Fruit fly (Drosophila melanogaster): Measurements from ENCODE around the gene ND-13B.
A peak's percentile ranks its signal among the peaks of the same experiment; 100 is the strongest.

Gene ND-13B

dm6 chr3L:10659993-10660743, 33.7 kb downstream of the ND-13B start (continued):
- no peak for TF ChIP-seq HLH54F (GFP tag; optimal IDR thresholded peaks at IDR 0.05)
- no peak for TF ChIP-seq CG43689 (GFP tag; IDR thresholded peaks at IDR 0.05)
- TF ChIP-seq PHDP (tag; optimal IDR thresholded peaks at IDR 0.05): peak; percentile 1
- no peak for TF ChIP-seq dm (GFP tag; optimal IDR thresholded peaks at IDR 0.05)
- TF ChIP-seq Stat92E (GFP tag; optimal IDR thresholded peaks at IDR 0.05): peak in 1 of 3 experiments; percentile 77
- no peak for TF ChIP-seq CG4707 (GFP tag; optimal IDR thresholded peaks at IDR 0.05)
- TF ChIP-seq CG32767 (GFP tag; IDR thresholded peaks at IDR 0.05): no peak
- no peak for TF ChIP-seq CG11695 (GFP tag; IDR thresholded peaks at IDR 0.05)
- no peak for TF ChIP-seq CrebB (tag; optimal IDR thresholded peaks at IDR 0.05)
- no peak for TF ChIP-seq CG4424 (GFP tag; optimal IDR thresholded peaks at IDR 0.05)
- TF ChIP-seq CG7271 (tag; optimal IDR thresholded peaks at IDR 0.05): no peak
- peak; percentile 61 for TF ChIP-seq CG2712 (tag; optimal IDR thresholded peaks at IDR 0.05)
- no peak for TF ChIP-seq D (optimal IDR thresholded peaks at IDR 0.05)
- no peak for TF ChIP-seq D (GFP tag; optimal IDR thresholded peaks at IDR 0.05)
- peak; percentile 11 for TF ChIP-seq CG10267 (tag; optimal IDR thresholded peaks at IDR 0.05)
- TF ChIP-seq gsb-n (tag; optimal IDR thresholded peaks at IDR 0.05): peak; percentile 37
- TF ChIP-seq Gsc (GFP tag; IDR thresholded peaks at IDR 0.05): no peak
- TF ChIP-seq tll (GFP tag; optimal IDR thresholded peaks at IDR 0.05): peak in 1 of 2 experiments; percentile 15
- TF ChIP-seq phol (tag; optimal IDR thresholded peaks at IDR 0.05): peak; percentile 32
- no peak for TF ChIP-seq CG8944 (GFP tag; optimal IDR thresholded peaks at IDR 0.05)
- peak; percentile 92 for TF ChIP-seq grau (tag; optimal IDR thresholded peaks at IDR 0.05)
- TF ChIP-seq Hr3 (GFP tag; optimal IDR thresholded peaks at IDR 0.05): no peak
- no peak for TF ChIP-seq Sry-δ (GFP tag; optimal IDR thresholded peaks at IDR 0.05)
- peak; percentile 13; the same call in 1 of the 2 replicates for TF ChIP-seq rib (GFP tag; IDR thresholded peaks at IDR 0.05)
- TF ChIP-seq twi (tag; optimal IDR thresholded peaks at IDR 0.05): peak; percentile 64
- TF ChIP-seq crol (GFP tag; IDR thresholded peaks at IDR 0.05): peak; percentile 87
- TF ChIP-seq CG4404 (GFP tag; IDR thresholded peaks at IDR 0.05): no peak
- peak; percentile 38 for TF ChIP-seq dmrt11E (tag; optimal IDR thresholded peaks at IDR 0.05)
- no peak for TF ChIP-seq Drgx (GFP tag; IDR thresholded peaks at IDR 0.05)
- TF ChIP-seq sisA (GFP tag; IDR thresholded peaks at IDR 0.05): no peak
- 0 out of 2 replicates have a peak, but pooled peaks have one; percentile 22 for TF ChIP-seq CG31441 (GFP tag; IDR thresholded peaks at IDR 0.05)
- peak; percentile 27; the same call in 1 of the 3 replicates for TF ChIP-seq ci (GFP tag; IDR thresholded peaks at IDR 0.05)
- no peak for TF ChIP-seq Pdp1 (GFP tag; optimal IDR thresholded peaks at IDR 0.05)
- TF ChIP-seq Bgb (GFP tag; IDR thresholded peaks at IDR 0.05; ENCODE audit: partially characterized antibody): no peak
- TF ChIP-seq kni (GFP tag; optimal IDR thresholded peaks at IDR 0.05): peak; percentile 17
- TF ChIP-seq CG18262 (tag; optimal IDR thresholded peaks at IDR 0.05): peak; percentile 52
- TF ChIP-seq HLHmδ (GFP tag; optimal IDR thresholded peaks at IDR 0.05): no peak
- no peak for TF ChIP-seq CG9932 (GFP tag; IDR thresholded peaks at IDR 0.05)
- no peak for TF ChIP-seq CG17912 (GFP tag; optimal IDR thresholded peaks at IDR 0.05)
- peak; percentile 31 for TF ChIP-seq sens (GFP tag)
- TF ChIP-seq lola (GFP tag; optimal IDR thresholded peaks at IDR 0.05): peak in 1 of 3 experiments; percentile 42
- TF ChIP-seq bowl (GFP tag; IDR thresholded peaks at IDR 0.05): no peak
- peak; percentile 25 for TF ChIP-seq Sox102F (GFP tag; optimal IDR thresholded peaks at IDR 0.05)
- no peak for TF ChIP-seq prd (optimal IDR thresholded peaks at IDR 0.05)
- 0 out of 3 replicates have a peak, but pooled peaks have one; percentile 21 for TF ChIP-seq prd (GFP tag; IDR thresholded peaks at IDR 0.05)
- no peak for TF ChIP-seq CG3995 (GFP tag; optimal IDR thresholded peaks at IDR 0.05)
- TF ChIP-seq CG10979 (tag; optimal IDR thresholded peaks at IDR 0.05): peak; percentile 48
- TF ChIP-seq dmrt99B (tag; optimal IDR thresholded peaks at IDR 0.05): peak; percentile 18
